Fruit fly (Drosophila melanogaster): ENCODE data around the gene f.
A peak's percentile ranks its signal among the peaks of the same experiment; 100 is the strongest.

Gene f

dm6 chrX:17298900-17299836 is 66.4 kb downstream of the f start (continued):
- TF ChIP-seq HLH54F (GFP tag; optimal IDR thresholded peaks at IDR 0.05), result peak; percentile 47
- TF ChIP-seq CG34376 (GFP tag; optimal IDR thresholded peaks at IDR 0.05), result peak; percentile 39
- TF ChIP-seq pum (GFP tag; optimal IDR thresholded peaks at IDR 0.05), result peak; percentile 51
- peak; percentile 5 for TF ChIP-seq CG2116 (GFP tag; optimal IDR thresholded peaks at IDR 0.05)
- no peak for TF ChIP-seq Kr (GFP tag; optimal IDR thresholded peaks at IDR 0.05)
- TF ChIP-seq CG6813 (GFP tag; optimal IDR thresholded peaks at IDR 0.05), result peak; percentile 45
- TF ChIP-seq CG13775 (GFP tag; optimal IDR thresholded peaks at IDR 0.05), result peak; percentile 45
- TF ChIP-seq CG15514 (GFP tag; optimal IDR thresholded peaks at IDR 0.05), result peak; percentile 63
- peak; percentile 76 for TF ChIP-seq CG7839 (tag; optimal IDR thresholded peaks at IDR 0.05)
- TF ChIP-seq CG18011 (GFP tag; optimal IDR thresholded peaks at IDR 0.05), result peak; percentile 29
- TF ChIP-seq Mrtf (GFP tag; IDR thresholded peaks at IDR 0.05), result peak; percentile 76; the same call in 2 of the 3 replicates
- no peak for TF ChIP-seq Dp (GFP tag; optimal IDR thresholded peaks at IDR 0.05)
- TF ChIP-seq CG6683 (GFP tag; optimal IDR thresholded peaks at IDR 0.05), result peak; percentile 43
- TF ChIP-seq CG13287 (GFP tag; IDR thresholded peaks at IDR 0.05; ENCODE audit: partially characterized antibody), result peak; percentile 39
- no peak for TF ChIP-seq CG8290 (GFP tag; optimal IDR thresholded peaks at IDR 0.05)
- peak in 1 of 2 experiments; percentile 84 for TF ChIP-seq CG8290 (tag; optimal IDR thresholded peaks at IDR 0.05)
- TF ChIP-seq Awh (GFP tag; IDR thresholded peaks at IDR 0.05), result 0 out of 2 replicates have a peak, but pooled peaks have one; percentile 31
- TF ChIP-seq dimm (GFP tag; IDR thresholded peaks at IDR 0.05), result peak; percentile 24; the same call in 1 of the 2 replicates
- TF ChIP-seq Ptx1 (GFP tag; IDR thresholded peaks at IDR 0.05), result peak; percentile 72
- TF ChIP-seq CG2202 (tag; optimal IDR thresholded peaks at IDR 0.05), result no peak
- peak; percentile 73 for TF ChIP-seq NFAT (GFP tag; IDR thresholded peaks at IDR 0.05)
- TF ChIP-seq CG30020 (tag; optimal IDR thresholded peaks at IDR 0.05), result peak; percentile 9
- peak; percentile 41 for TF ChIP-seq CG32772 (GFP tag; IDR thresholded peaks at IDR 0.05)
- no peak for TF ChIP-seq Gsc (GFP tag; IDR thresholded peaks at IDR 0.05)
- peak; percentile 50 for TF ChIP-seq CG8359 (GFP tag; optimal IDR thresholded peaks at IDR 0.05; ENCODE audit: borderline replicate concordance)
- peak; percentile 73 for TF ChIP-seq lilli (GFP tag; optimal IDR thresholded peaks at IDR 0.05)
- 0 out of 2 replicates have a peak, but pooled peaks have one; percentile 46 for TF ChIP-seq klu (GFP tag; IDR thresholded peaks at IDR 0.05)
- peak; percentile 44 for TF ChIP-seq CG10147 (GFP tag; optimal IDR thresholded peaks at IDR 0.05)
- TF ChIP-seq eve (GFP tag; optimal IDR thresholded peaks at IDR 0.05), result peak in 1 of 2 experiments; percentile 88
- TF ChIP-seq zfh2 (GFP tag; optimal IDR thresholded peaks at IDR 0.05), result peak; percentile 56
- TF ChIP-seq hb (GFP tag; IDR thresholded peaks at IDR 0.05; ENCODE audit: partially characterized antibody), result 0 out of 3 replicates have a peak, but pooled peaks have one; percentile 44
- TF ChIP-seq crc (GFP tag; optimal IDR thresholded peaks at IDR 0.05), result peak; percentile 63
- no peak for TF ChIP-seq Neu2 (GFP tag; optimal IDR thresholded peaks at IDR 0.05; ENCODE audit: borderline replicate concordance)
- TF ChIP-seq hkb (optimal IDR thresholded peaks at IDR 0.05), result no peak
- TF ChIP-seq hkb (GFP tag; IDR thresholded peaks at IDR 0.05), result peak; percentile 60
- TF ChIP-seq Mad (GFP tag; optimal IDR thresholded peaks at IDR 0.05), result peak; percentile 52
- TF ChIP-seq Xbp1 (GFP tag; optimal IDR thresholded peaks at IDR 0.05), result peak; percentile 65
- peak; percentile 45; the same call in 1 of the 3 replicates for TF ChIP-seq CG11093 (GFP tag; IDR thresholded peaks at IDR 0.05)
- TF ChIP-seq salm (tag; optimal IDR thresholded peaks at IDR 0.05), result peak; percentile 45
- no peak for TF ChIP-seq dan (GFP tag; IDR thresholded peaks at IDR 0.05)
- peak; percentile 17 for TF ChIP-seq twi (tag; optimal IDR thresholded peaks at IDR 0.05)
- peak; percentile 79 for TF ChIP-seq gem (tag; optimal IDR thresholded peaks at IDR 0.05)
- TF ChIP-seq CG2712 (tag; optimal IDR thresholded peaks at IDR 0.05), result peak; percentile 67
- TF ChIP-seq ind (GFP tag; optimal IDR thresholded peaks at IDR 0.05), result peak; percentile 52
- no peak for TF ChIP-seq zen (tag; optimal IDR thresholded peaks at IDR 0.05)
- no peak for TF ChIP-seq CG1024 (GFP tag; IDR thresholded peaks at IDR 0.05)
- TF ChIP-seq Hey (tag; optimal IDR thresholded peaks at IDR 0.05), result no peak
- peak; percentile 38 for TF ChIP-seq btn (GFP tag; optimal IDR thresholded peaks at IDR 0.05)

Data from whole organism, embryonic.